Worm (Caenorhabditis elegans) whole organism, L1 larva: ENCODE results near the gene ZK1127.12.

Experiments used
- C04F5.9 ChIP-seq: sonication (generic microtip); optimal IDR thresholded peaks from 2 replicates; lab custom pipeline; 2016; ENCODE audit warnings: missing genetic modification characterization, missing compliant biosample characterization
- C34B4.2 ChIP-seq: sonication (generic microtip); optimal IDR thresholded peaks from 2 replicates; lab custom pipeline; 2017; ENCODE audit warnings: mild to moderate bottlenecking, missing genetic modification characterization, missing compliant biosample characterization
- Y116A8C.19 ChIP-seq: sonication (generic microtip); optimal IDR thresholded peaks from 2 replicates; lab custom pipeline; 2016; ENCODE audit warnings: missing compliant biosample characterization, missing genetic modification characterization, borderline replicate concordance
- aly-2 ChIP-seq: fragments of 150-350 bp; optimal IDR thresholded peaks from 2 replicates; lab custom pipeline; 2014; ENCODE audit warnings: missing biosample characterization, missing genetic modification characterization
- ama-1 ChIP-seq: fragments of 150-350 bp; optimal IDR thresholded peaks from 2 replicates; lab custom pipeline; 2014
- ceh-63 ChIP-seq: fragments of 200-800 bp; sonication (Bioruptor generic); optimal IDR thresholded peaks from 2 replicates; lab custom pipeline; 2018; ENCODE audit warnings: mild to moderate bottlenecking, missing genetic modification characterization, missing compliant biosample characterization
- ceh-82 ChIP-seq, 3 experiments: fragments of 150-350 bp in 1 of 3; sonication (generic microtip) in 2 of 3; optimal IDR thresholded peaks; 2 replicates each; lab custom pipeline; 2014 to 2017; ENCODE audit warnings: missing biosample characterization in 3 of 3, missing genetic modification characterization in 3 of 3
- ceh-88 ChIP-seq: fragments of 200-800 bp; sonication (Bioruptor generic); IDR thresholded peaks from 2 replicates; pipeline ENCODE4 v1.3.6; 2022; ENCODE audit warnings: missing genetic modification characterization, missing compliant biosample characterization
- dpl-1 ChIP-seq, 3 experiments: fragments of 150-350 bp in 2 of 3; sonication (generic microtip) in 1 of 3; optimal IDR thresholded peaks; 2 replicates each; lab custom pipeline; 2014 to 2017; ENCODE audit warnings: missing biosample characterization in 3 of 3, missing genetic modification characterization in 3 of 3, missing genetic modification reagents in 3 of 3
- dsc-1 ChIP-seq: sonication (generic microtip); optimal IDR thresholded peaks from 2 replicates; lab custom pipeline; 2016; ENCODE audit warnings: mild to moderate bottlenecking, missing genetic modification characterization, missing compliant biosample characterization
- efl-1 ChIP-seq, 4 experiments: fragments of 150-350 bp; optimal IDR thresholded peaks in 3 of 4; peaks in 1 of 4; 1 replicate in 1 of 4; 2 replicates in 3 of 4; lab custom pipeline; 2014; ENCODE audit warnings: missing biosample characterization in 2 of 4, missing genetic modification characterization in 2 of 4, missing genetic modification reagents in 2 of 4
- efl-3 ChIP-seq: fragments of 200-800 bp; sonication (Bioruptor generic); optimal IDR thresholded peaks from 2 replicates; lab custom pipeline; 2018; ENCODE audit warnings: mild to moderate bottlenecking, missing genetic modification characterization, missing compliant biosample characterization
- egl-27 ChIP-seq, 2 experiments: fragments of 150-350 bp in 1 of 2; sonication (generic microtip); optimal IDR thresholded peaks; 3 replicates each; lab custom pipeline; 2017 to 2018; ENCODE audit warnings: missing biosample characterization in 2 of 2, missing genetic modification characterization in 2 of 2, missing genetic modification reagents in 2 of 2
- elt-2 ChIP-seq: sonication (generic microtip); optimal IDR thresholded peaks from 2 replicates; lab custom pipeline; 2016; ENCODE audit warnings: missing genetic modification characterization, mild to moderate bottlenecking, inconsistent platforms, missing compliant biosample characterization, missing genetic modification reagents
- ets-5 ChIP-seq: fragments of 200-800 bp; sonication (Bioruptor generic); IDR thresholded peaks from 2 replicates; pipeline ENCODE4 v1.3.6; 2022; ENCODE audit warnings: missing genetic modification characterization, missing compliant biosample characterization
- fkh-4 ChIP-seq: sonication (generic microtip); optimal IDR thresholded peaks from 2 replicates; lab custom pipeline; 2016; ENCODE audit warnings: missing compliant biosample characterization, missing genetic modification characterization, borderline replicate concordance
- grh-1 ChIP-seq: fragments of 200-800 bp; sonication (Bioruptor generic); IDR thresholded peaks from 2 replicates; pipeline ENCODE4 v1.3.6; 2022; ENCODE audit warnings: missing genetic modification reagents, missing genetic modification characterization, missing compliant biosample characterization
- hpl-2 ChIP-seq: fragments of 150-350 bp; optimal IDR thresholded peaks from 2 replicates; lab custom pipeline; 2014; ENCODE audit warnings: missing biosample characterization, missing genetic modification reagents, missing genetic modification characterization
- irx-1 ChIP-seq: sonication (generic microtip); optimal IDR thresholded peaks from 2 replicates; lab custom pipeline; 2016; ENCODE audit warnings: missing genetic modification characterization, missing compliant biosample characterization
- isw-1 ChIP-seq: fragments of 200-800 bp; sonication (Bioruptor generic); IDR thresholded peaks from 2 replicates; pipeline ENCODE4 v1.3.6; 2022; ENCODE audit warnings: missing genetic modification characterization, missing compliant biosample characterization
- lin-13 ChIP-seq: fragments of 150-350 bp; optimal IDR thresholded peaks from 2 replicates; lab custom pipeline; 2014; ENCODE audit warnings: missing biosample characterization, missing genetic modification reagents, missing genetic modification characterization
- lin-15B ChIP-seq: fragments of 150-350 bp; sonication (generic microtip); optimal IDR thresholded peaks from 3 replicates; lab custom pipeline; 2014; ENCODE audit warnings: missing biosample characterization, missing genetic modification characterization
- mab-9 ChIP-seq: fragments of 200-800 bp; sonication (Bioruptor generic); IDR thresholded peaks from 2 replicates; pipeline ENCODE4 v1.3.6; 2022; ENCODE audit warnings: missing genetic modification reagents, missing genetic modification characterization, missing compliant biosample characterization
- mef-2 ChIP-seq: fragments of 150-350 bp; optimal IDR thresholded peaks from 2 replicates; lab custom pipeline; 2014; ENCODE audit warnings: missing biosample characterization, missing genetic modification characterization
- nhr-12 ChIP-seq: sonication (generic microtip); optimal IDR thresholded peaks from 2 replicates; lab custom pipeline; 2017; ENCODE audit warnings: missing biosample characterization, missing genetic modification characterization
- nhr-20 ChIP-seq: sonication (generic microtip); optimal IDR thresholded peaks from 2 replicates; lab custom pipeline; 2016; ENCODE audit warnings: mild to moderate bottlenecking, missing genetic modification characterization, missing compliant biosample characterization
- nhr-237 ChIP-seq: fragments of 150-350 bp; optimal IDR thresholded peaks from 2 replicates; lab custom pipeline; 2014; ENCODE audit warnings: missing biosample characterization, missing genetic modification characterization
- nhr-28 ChIP-seq: fragments of 150-350 bp; optimal IDR thresholded peaks from 2 replicates; lab custom pipeline; 2014; ENCODE audit warnings: missing biosample characterization, missing genetic modification characterization
- nhr-47 ChIP-seq: sonication (generic microtip); optimal IDR thresholded peaks from 2 replicates; lab custom pipeline; 2016; ENCODE audit warnings: mild to moderate bottlenecking, missing genetic modification characterization, moderate library complexity, missing compliant biosample characterization
- nhr-71 ChIP-seq: sonication (generic microtip); optimal IDR thresholded peaks from 2 replicates; lab custom pipeline; 2016; ENCODE audit warnings: mild to moderate bottlenecking, missing genetic modification characterization, moderate library complexity, missing compliant biosample characterization
- nhr-77 ChIP-seq: fragments of 150-350 bp; optimal IDR thresholded peaks from 2 replicates; lab custom pipeline; 2014; ENCODE audit warnings: missing biosample characterization, missing genetic modification characterization
- nhr-90 ChIP-seq: sonication (generic microtip); optimal IDR thresholded peaks from 2 replicates; lab custom pipeline; 2016; ENCODE audit warnings: mild to moderate bottlenecking, missing genetic modification characterization, missing compliant biosample characterization; ENCODE audit not compliant: poor library complexity
- pag-3 ChIP-seq: sonication (generic microtip); optimal IDR thresholded peaks from 2 replicates; lab custom pipeline; 2017; ENCODE audit warnings: missing genetic modification characterization, mild to moderate bottlenecking, missing compliant biosample characterization, antibody characterized with exemption, borderline replicate concordance; ENCODE audit not compliant: insufficient read depth
- pax-3 ChIP-seq: fragments of 200-800 bp; sonication (Bioruptor generic); optimal IDR thresholded peaks from 2 replicates; lab custom pipeline; 2018; ENCODE audit warnings: mild to moderate bottlenecking, missing genetic modification characterization, moderate library complexity, missing compliant biosample characterization
- skn-1 ChIP-seq: fragments of 150-350 bp; optimal IDR thresholded peaks from 2 replicates; lab custom pipeline; 2014; ENCODE audit warnings: missing biosample characterization, missing genetic modification characterization
- snpc-4 ChIP-seq: fragments of 150-350 bp; optimal IDR thresholded peaks from 2 replicates; lab custom pipeline; 2014; ENCODE audit warnings: missing biosample characterization, missing genetic modification characterization
- tbx-2 ChIP-seq: sonication (generic microtip); optimal IDR thresholded peaks from 2 replicates; lab custom pipeline; 2016; ENCODE audit warnings: missing genetic modification characterization, missing compliant biosample characterization
- unc-130 ChIP-seq: fragments of 150-350 bp; optimal IDR thresholded peaks from 2 replicates; lab custom pipeline; 2017; ENCODE audit warnings: missing biosample characterization, missing genetic modification characterization, inconsistent platforms
- unc-62 ChIP-seq: fragments of 150-350 bp; optimal IDR thresholded peaks from 2 replicates; lab custom pipeline; 2014; ENCODE audit warnings: missing biosample characterization, missing genetic modification reagents, missing genetic modification characterization
- xbp-1 ChIP-seq: sonication (generic microtip); optimal IDR thresholded peaks from 2 replicates; lab custom pipeline; 2016; ENCODE audit warnings: missing genetic modification characterization, missing compliant biosample characterization
- ztf-11 ChIP-seq, 2 experiments: sonication (generic microtip); optimal IDR thresholded peaks; 2 replicates each; lab custom pipeline; 2016 to 2017; ENCODE audit warnings: missing genetic modification characterization in 2 of 2, missing biosample characterization in 1 of 2, missing compliant biosample characterization in 1 of 2
- ztf-4 ChIP-seq: fragments of 150-350 bp; optimal IDR thresholded peaks from 2 replicates; lab custom pipeline; 2014; ENCODE audit warnings: missing biosample characterization, missing genetic modification characterization

The ZK1127.12 gene

ce11 chrII:7050021-7050722 is 1.7 kb upstream of the ZK1127.12 start, which contains the start of the genes tcer-1 and ZK1127.5 (continued):
- TF ChIP-seq pag-3 (tag; lab: Kevin White, UChicago) (no peak), lin-15B (tag; lab: Kevin White, UChicago) (peak; percentile 73), ceh-63 (no peak), nhr-77 (tag; lab: Kevin White, UChicago) (no peak), nhr-47 (peak; percentile 56), aly-2 (no peak), dsc-1 (peak; percentile 44), grh-1 (no peak), ama-1 (lab: Kevin White, UChicago) (no peak), nhr-20 (peak; percentile 58), nhr-28 (tag; lab: Kevin White, UChicago) (no peak), dpl-1 (GFP tag; optimal IDR thresholded peaks at IDR 0.05; lab: Kevin White, UChicago) (peak; percentile 54 to 82 (median 59)), efl-3 (GFP tag; lab: Kevin White, UChicago) (no peak), snpc-4 (tag; lab: Kevin White, UChicago) (no peak), C04F5.9 (tag; lab: Kevin White, UChicago) (no peak), unc-130 (tag; lab: Kevin White, UChicago) (no peak), unc-62 (GFP tag; lab: Kevin White, UChicago) (no peak), tbx-2 (tag; lab: Kevin White, UChicago) (peak; percentile 40), nhr-12 (no peak), pax-3 (tag; lab: Kevin White, UChicago) (no peak), ets-5 (GFP tag; lab: Robert Waterston, UW) (no peak), nhr-71 (peak; percentile 50), irx-1 (tag; lab: Kevin White, UChicago) (no peak), isw-1 (GFP tag; lab: Robert Waterston, UW) (no peak), C34B4.2 (tag; lab: Kevin White, UChicago) (no peak), ceh-82 (tag; optimal IDR thresholded peaks at IDR 0.05; lab: Kevin White, UChicago) (peak; percentile 26 to 70 (median 39)), skn-1 (peak; percentile 43), mef-2 (tag; lab: Kevin White, UChicago) (no peak), nhr-90 (tag; lab: Kevin White, UChicago) (peak; percentile 23), xbp-1 (tag; lab: Kevin White, UChicago) (peak; percentile 42), Y116A8C.19 (tag; lab: Kevin White, UChicago) (no peak), ceh-88 (no peak), egl-27 (tag; optimal IDR thresholded peaks at IDR 0.05; lab: Kevin White, UChicago) (no peak), mab-9 (no peak), nhr-237 (tag; lab: Kevin White, UChicago) (peak; percentile 1), hpl-2 (GFP tag; lab: Kevin White, UChicago) (no peak), ztf-4 (tag; lab: Kevin White, UChicago) (no peak), ztf-11 (tag; optimal IDR thresholded peaks at IDR 0.05; lab: Kevin White, UChicago) (no peak), lin-13 (GFP tag; lab: Kevin White, UChicago) (peak; percentile 2), elt-2 (no peak)

DNA sequence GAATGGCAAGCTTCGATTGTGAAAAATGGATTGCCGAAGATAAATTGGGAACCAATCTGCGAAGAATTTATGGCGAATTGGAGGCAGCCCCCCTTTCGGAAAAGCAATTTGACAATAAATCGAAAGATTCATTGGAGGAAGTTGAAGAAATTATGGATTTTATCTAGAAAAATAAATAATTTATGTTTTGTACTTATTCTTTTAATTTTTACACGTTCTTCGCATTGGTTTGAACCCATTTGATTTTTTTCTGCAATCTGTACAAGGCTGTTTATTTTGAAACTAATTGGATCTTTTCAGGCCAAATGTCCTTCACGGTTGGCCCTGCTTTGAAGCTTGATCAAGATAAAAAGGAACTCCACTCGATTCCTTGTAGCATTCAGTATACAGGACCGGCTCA is 1.1 kb downstream of the ZK1127.12 start, which contains the start of gene ZK1127.13:
TSS of gene ZK1127.13 (plus strand) at position 301 of the 400 bp plus-strand sequence.
- TF ChIP-seq efl-1 (optimal IDR thresholded peaks at IDR 0.05; lab: Kevin White, UChicago) (no peak), efl-1 (GFP tag; optimal IDR thresholded peaks at IDR 0.05 in 1 of 2; lab: Kevin White, UChicago) (peak in 1 of 2 experiments; percentile 67), fkh-4 (tag; lab: Kevin White, UChicago) (no peak)
